Worm (Caenorhabditis elegans) whole organism, L2 larva: ENCODE measurements around the gene F20C5.11.
A peak's percentile ranks its signal among the peaks of the same experiment; 100 is the strongest.

Experiments
- C34F6.9 ChIP-seq: fragments of 150-350 bp; optimal IDR thresholded peaks from 2 replicates; lab custom pipeline; 2014; ENCODE audit warnings: missing biosample characterization, missing genetic modification characterization
- F13H6.1 ChIP-seq: sonication (generic microtip); optimal IDR thresholded peaks from 2 replicates; lab custom pipeline; 2016; ENCODE audit warnings: missing genetic modification characterization, missing compliant biosample characterization
- R02D3.7 ChIP-seq: fragments of 150-350 bp; optimal IDR thresholded peaks from 2 replicates; lab custom pipeline; 2014; ENCODE audit warnings: missing biosample characterization, missing genetic modification characterization
- Y55F3AM.14 ChIP-seq: fragments of 200-800 bp; sonication (Bioruptor generic); optimal IDR thresholded peaks from 2 replicates; lab custom pipeline; 2018; ENCODE audit warnings: mild to moderate bottlenecking, missing genetic modification characterization, missing compliant biosample characterization
- ZK546.5 ChIP-seq: sonication (generic microtip); optimal IDR thresholded peaks from 2 replicates; lab custom pipeline; 2017; ENCODE audit warnings: missing biosample characterization, missing genetic modification characterization
- alr-1 ChIP-seq: fragments of 150-350 bp; optimal IDR thresholded peaks from 2 replicates; lab custom pipeline; 2014; ENCODE audit warnings: missing biosample characterization, missing genetic modification characterization
- aly-2 ChIP-seq: fragments of 150-350 bp; optimal IDR thresholded peaks from 2 replicates; lab custom pipeline; 2014; ENCODE audit warnings: missing biosample characterization, missing genetic modification characterization
- ama-1 ChIP-seq: fragments of 150-350 bp; optimal IDR thresholded peaks from 2 replicates; lab custom pipeline; 2018; ENCODE audit warnings: inconsistent platforms
- blmp-1 ChIP-seq: sonication (generic microtip); optimal IDR thresholded peaks from 2 replicates; lab custom pipeline; 2017; ENCODE audit warnings: missing genetic modification characterization, mild to moderate bottlenecking, missing compliant biosample characterization, antibody characterized with exemption, moderate library complexity; ENCODE audit not compliant: insufficient read depth
- ceh-16 ChIP-seq: fragments of 150-350 bp; optimal IDR thresholded peaks from 2 replicates; lab custom pipeline; 2014; ENCODE audit warnings: missing biosample characterization, missing genetic modification characterization
- ceh-82 ChIP-seq: fragments of 150-350 bp; optimal IDR thresholded peaks from 2 replicates; lab custom pipeline; 2014; ENCODE audit warnings: missing biosample characterization, missing genetic modification characterization
- crh-2 ChIP-seq: sonication (generic microtip); optimal IDR thresholded peaks from 2 replicates; lab custom pipeline; 2017; ENCODE audit warnings: missing biosample characterization, missing genetic modification characterization
- dmd-4 ChIP-seq: sonication (generic microtip); optimal IDR thresholded peaks from 2 replicates; lab custom pipeline; 2017; ENCODE audit warnings: missing biosample characterization, missing genetic modification characterization
- egl-27 ChIP-seq: sonication (generic microtip); optimal IDR thresholded peaks from 3 replicates; lab custom pipeline; 2017; ENCODE audit warnings: missing biosample characterization, missing genetic modification reagents, missing genetic modification characterization
- elt-1 ChIP-seq: fragments of 150-350 bp; optimal IDR thresholded peaks from 2 replicates; lab custom pipeline; 2014; ENCODE audit warnings: missing biosample characterization, missing genetic modification characterization
- elt-3 ChIP-seq: sonication (generic microtip); optimal IDR thresholded peaks from 2 replicates; lab custom pipeline; 2017; ENCODE audit warnings: missing biosample characterization, missing genetic modification characterization
- fos-1 ChIP-seq: fragments of 150-350 bp; optimal IDR thresholded peaks from 2 replicates; lab custom pipeline; 2014; ENCODE audit warnings: missing biosample characterization, missing genetic modification characterization
- gmeb-1 ChIP-seq: fragments of 150-350 bp; optimal IDR thresholded peaks from 2 replicates; lab custom pipeline; 2014; ENCODE audit warnings: missing biosample characterization, missing genetic modification characterization
- lin-11 ChIP-seq: fragments of 150-350 bp; sonication (generic microtip); optimal IDR thresholded peaks from 2 replicates; lab custom pipeline; 2014; ENCODE audit warnings: missing biosample characterization, missing genetic modification characterization, inconsistent platforms, mixed read lengths
- lin-13 ChIP-seq: fragments of 150-350 bp; optimal IDR thresholded peaks from 2 replicates; lab custom pipeline; 2014; ENCODE audit warnings: missing biosample characterization, missing genetic modification reagents, missing genetic modification characterization
- lin-39 ChIP-seq: fragments of 150-350 bp; optimal IDR thresholded peaks from 2 replicates; lab custom pipeline; 2014; ENCODE audit warnings: missing biosample characterization, missing genetic modification reagents, missing genetic modification characterization
- lsy-2 ChIP-seq, 2 experiments: fragments of 150-350 bp in 1 of 2; sonication (generic microtip) in 1 of 2; optimal IDR thresholded peaks; 2 replicates each; lab custom pipeline; 2014 to 2017; ENCODE audit warnings: missing biosample characterization in 2 of 2, missing genetic modification characterization in 2 of 2
- mab-5 ChIP-seq: fragments of 150-350 bp; optimal IDR thresholded peaks from 2 replicates; lab custom pipeline; 2014; ENCODE audit warnings: missing biosample characterization, missing genetic modification characterization
- mbf-1 ChIP-seq: sonication (generic microtip); optimal IDR thresholded peaks from 2 replicates; lab custom pipeline; 2017; ENCODE audit warnings: missing biosample characterization, missing genetic modification characterization
- mdl-1 ChIP-seq, 2 experiments: fragments of 150-350 bp in 1 of 2; sonication (generic microtip) in 1 of 2; optimal IDR thresholded peaks; 2 replicates each; lab custom pipeline; 2017; ENCODE audit warnings: missing biosample characterization in 2 of 2, missing genetic modification characterization in 2 of 2
- nhr-10 ChIP-seq: sonication (generic microtip); optimal IDR thresholded peaks from 2 replicates; lab custom pipeline; 2017; ENCODE audit warnings: missing biosample characterization, missing genetic modification characterization
- nhr-11 ChIP-seq: fragments of 150-350 bp; optimal IDR thresholded peaks from 2 replicates; lab custom pipeline; 2014; ENCODE audit warnings: missing biosample characterization, missing genetic modification characterization
- nhr-12 ChIP-seq: fragments of 150-350 bp; optimal IDR thresholded peaks from 2 replicates; lab custom pipeline; 2014; ENCODE audit warnings: missing biosample characterization, missing genetic modification characterization
- nhr-129 ChIP-seq: fragments of 150-350 bp; optimal IDR thresholded peaks from 2 replicates; lab custom pipeline; 2014; ENCODE audit warnings: missing biosample characterization, missing genetic modification characterization
- nhr-21 ChIP-seq: fragments of 150-350 bp; optimal IDR thresholded peaks from 2 replicates; lab custom pipeline; 2014; ENCODE audit warnings: missing biosample characterization, missing genetic modification characterization
- nhr-23 ChIP-seq: fragments of 150-350 bp; optimal IDR thresholded peaks from 2 replicates; lab custom pipeline; 2014; ENCODE audit warnings: missing biosample characterization, missing genetic modification reagents, missing genetic modification characterization
- nhr-237 ChIP-seq: fragments of 150-350 bp; optimal IDR thresholded peaks from 2 replicates; lab custom pipeline; 2014; ENCODE audit warnings: missing biosample characterization, missing genetic modification characterization
- nhr-25 ChIP-seq: fragments of 150-350 bp; sonication (generic microtip); optimal IDR thresholded peaks from 3 replicates; lab custom pipeline; 2014; ENCODE audit warnings: missing biosample characterization, missing genetic modification characterization
- nhr-6 ChIP-seq: fragments of 150-350 bp; optimal IDR thresholded peaks from 2 replicates; lab custom pipeline; 2014; ENCODE audit warnings: missing biosample characterization, missing genetic modification characterization
- nhr-77 ChIP-seq: fragments of 150-350 bp; optimal IDR thresholded peaks from 2 replicates; lab custom pipeline; 2014; ENCODE audit warnings: missing biosample characterization, missing genetic modification characterization
- peb-1 ChIP-seq: fragments of 150-350 bp; optimal IDR thresholded peaks from 2 replicates; lab custom pipeline; 2014; ENCODE audit warnings: missing biosample characterization, missing genetic modification characterization
- sem-4 ChIP-seq: fragments of 150-350 bp; optimal IDR thresholded peaks from 2 replicates; lab custom pipeline; 2014; ENCODE audit warnings: missing biosample characterization, missing genetic modification reagents, missing genetic modification characterization
- skn-1 ChIP-seq: sonication (generic microtip); optimal IDR thresholded peaks from 2 replicates; lab custom pipeline; 2017; ENCODE audit warnings: missing biosample characterization, missing genetic modification characterization
- sma-3 ChIP-seq: sonication (generic microtip); optimal IDR thresholded peaks from 2 replicates; lab custom pipeline; 2016; ENCODE audit warnings: missing genetic modification reagents, missing genetic modification characterization, missing compliant biosample characterization
- sma-9 ChIP-seq, 2 experiments: fragments of 150-350 bp in 1 of 2; sonication (generic microtip) in 1 of 2; optimal IDR thresholded peaks; 2 replicates each; lab custom pipeline; 2014 to 2016; ENCODE audit warnings: missing genetic modification characterization in 2 of 2, mild to moderate bottlenecking in 1 of 2, missing biosample characterization in 1 of 2, missing compliant biosample characterization in 1 of 2, missing genetic modification reagents in 1 of 2, moderate library complexity in 1 of 2
- snpc-4 ChIP-seq: fragments of 150-350 bp; optimal IDR thresholded peaks from 2 replicates; lab custom pipeline; 2014; ENCODE audit warnings: missing biosample characterization, missing genetic modification characterization
- unc-39 ChIP-seq: fragments of 150-350 bp; optimal IDR thresholded peaks from 2 replicates; lab custom pipeline; 2014; ENCODE audit warnings: missing biosample characterization, missing genetic modification characterization
- unc-55 ChIP-seq: fragments of 150-350 bp; sonication (generic microtip); optimal IDR thresholded peaks from 3 replicates; lab custom pipeline; 2014; ENCODE audit warnings: missing biosample characterization, missing genetic modification reagents, missing genetic modification characterization
- unc-62 ChIP-seq: fragments of 150-350 bp; optimal IDR thresholded peaks from 2 replicates; lab custom pipeline; 2014; ENCODE audit warnings: missing biosample characterization, missing genetic modification reagents, missing genetic modification characterization
- zag-1 ChIP-seq: fragments of 150-350 bp; optimal IDR thresholded peaks from 2 replicates; lab custom pipeline; 2014; ENCODE audit warnings: missing biosample characterization, missing genetic modification characterization
- ztf-1 ChIP-seq: fragments of 200-800 bp; sonication (Bioruptor generic); conservative IDR thresholded peaks from 2 replicates; pipeline ENCODE4 v1.3.6; 2022; ENCODE audit warnings: missing genetic modification characterization, missing compliant biosample characterization
- ztf-11 ChIP-seq: sonication (generic microtip); optimal IDR thresholded peaks from 2 replicates; lab custom pipeline; 2017; ENCODE audit warnings: missing biosample characterization, missing genetic modification characterization
- ztf-4 ChIP-seq: fragments of 150-350 bp; optimal IDR thresholded peaks from 2 replicates; lab custom pipeline; 2014; ENCODE audit warnings: missing biosample characterization, missing genetic modification characterization

F20C5.11 gene

DNA sequence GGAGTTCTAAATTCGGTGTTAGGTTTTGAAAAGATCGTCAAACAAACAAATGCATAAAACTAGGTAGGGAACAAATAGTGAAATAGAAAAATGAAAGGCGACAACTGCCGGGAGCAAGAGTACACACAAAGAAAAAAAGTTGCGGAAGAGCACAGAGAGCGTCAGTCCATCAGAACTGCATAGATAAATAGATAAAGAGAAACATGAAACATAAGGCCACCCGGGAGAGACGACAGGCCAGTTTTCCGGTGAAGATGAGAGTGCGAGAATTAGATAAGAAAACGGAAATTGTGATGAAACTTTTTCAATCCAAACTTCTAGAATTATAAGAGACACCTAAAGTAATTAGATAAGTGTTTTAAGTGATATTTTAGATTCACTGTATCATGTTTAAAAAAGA is 4.1 kb downstream of the F20C5.11 start:
- no peak for TF ChIP-seq ceh-16 (tag; lab: Kevin White, UChicago)
- TF ChIP-seq unc-39 (tag; lab: Kevin White, UChicago) = no peak
- TF ChIP-seq nhr-23 (tag; lab: Kevin White, UChicago) = no peak
- TF ChIP-seq unc-55 = peak; percentile 12
- TF ChIP-seq blmp-1 (tag; lab: Kevin White, UChicago) = no peak
- no peak for TF ChIP-seq nhr-6 (tag; lab: Kevin White, UChicago)
- TF ChIP-seq R02D3.7 (tag; lab: Kevin White, UChicago) = no peak
- TF ChIP-seq peb-1 (tag; lab: Kevin White, UChicago) = no peak
- no peak for TF ChIP-seq sem-4 (tag; lab: Kevin White, UChicago)
- no peak for TF ChIP-seq Y55F3AM.14 (GFP tag; lab: Kevin White, UChicago)
- TF ChIP-seq ama-1 (lab: Kevin White, UChicago) = no peak
- no peak for TF ChIP-seq nhr-21 (tag; lab: Kevin White, UChicago)
- no peak for TF ChIP-seq snpc-4 (tag; lab: Kevin White, UChicago)
- TF ChIP-seq alr-1 = no peak
- peak; percentile 64 for TF ChIP-seq F13H6.1
- TF ChIP-seq mab-5 (tag; lab: Kevin White, UChicago) = no peak
- TF ChIP-seq zag-1 = no peak
- no peak for TF ChIP-seq lin-39 (tag; lab: Kevin White, UChicago)
- TF ChIP-seq skn-1 = no peak
- TF ChIP-seq nhr-237 = no peak
- no peak for TF ChIP-seq elt-1 (tag; lab: Kevin White, UChicago)
- TF ChIP-seq elt-3 (tag; lab: Kevin White, UChicago) = no peak
- TF ChIP-seq nhr-129 (tag; lab: Kevin White, UChicago) = peak; percentile 26
- no peak for TF ChIP-seq ZK546.5 (tag; lab: Kevin White, UChicago)
- peak; percentile 14 for TF ChIP-seq sma-9 (GFP tag; optimal IDR thresholded peaks at IDR 0.05; lab: Kevin White, UChicago)
- no peak for TF ChIP-seq sma-9 (tag; optimal IDR thresholded peaks at IDR 0.05; lab: Kevin White, UChicago)
- no peak for TF ChIP-seq ztf-4 (tag; lab: Kevin White, UChicago)
- TF ChIP-seq sma-3 (GFP tag; lab: Kevin White, UChicago) = no peak
- no peak for TF ChIP-seq unc-62 (GFP tag; lab: Kevin White, UChicago)
- TF ChIP-seq nhr-12 (tag; lab: Kevin White, UChicago) = no peak
- no peak for TF ChIP-seq ceh-82 (tag; lab: Kevin White, UChicago)
- TF ChIP-seq lin-11 (tag; lab: Kevin White, UChicago) = no peak
- no peak for TF ChIP-seq nhr-25 (tag; lab: Kevin White, UChicago)
- TF ChIP-seq nhr-11 (tag; lab: Kevin White, UChicago) = no peak
- TF ChIP-seq nhr-77 = no peak
- no peak for TF ChIP-seq mdl-1 (tag; optimal IDR thresholded peaks at IDR 0.05; lab: Kevin White, UChicago)
- TF ChIP-seq fos-1 (tag; lab: Kevin White, UChicago) = peak; percentile 90
- no peak for TF ChIP-seq lsy-2 (tag; optimal IDR thresholded peaks at IDR 0.05; lab: Kevin White, UChicago)
- TF ChIP-seq egl-27 (tag; lab: Kevin White, UChicago) = no peak
- TF ChIP-seq aly-2 (tag; lab: Kevin White, UChicago) = no peak
- TF ChIP-seq ztf-11 (tag; lab: Kevin White, UChicago) = no peak
- TF ChIP-seq ztf-1 = no peak
- TF ChIP-seq lin-13 = no peak
- no peak for TF ChIP-seq mbf-1 (tag; lab: Kevin White, UChicago)
- TF ChIP-seq nhr-10 (tag; lab: Kevin White, UChicago) = no peak
- no peak for TF ChIP-seq gmeb-1 (tag; lab: Kevin White, UChicago)
- peak; percentile 7 for TF ChIP-seq C34F6.9 (tag; lab: Kevin White, UChicago)
- peak; percentile 35 for TF ChIP-seq crh-2
- TF ChIP-seq dmd-4 (tag; lab: Kevin White, UChicago) = no peak
